2 worm cellular contexts compared by ENCODE assay signal in genomic region chrIII:12372080-12373065, ce11.
TF ChIP-seq lines count a peak whose summit lies in the region.

No protein-coding gene starts in this region.

TF ChIP-seq in whole organism, L4 larva, 104 proteins besides CTCF, POLR2A, EP300 and RAD21:
- no peak for TF ChIP-seq ceh-82 (tag; optimal IDR thresholded peaks at IDR 0.05; lab: Kevin White, UChicago)
- TF ChIP-seq lin-39 (tag; optimal IDR thresholded peaks at IDR 0.05; lab: Kevin White, UChicago), result no peak
- no peak for TF ChIP-seq spr-3 (GFP tag; optimal IDR thresholded peaks at IDR 0.05; lab: Kevin White, UChicago)
- no peak for TF ChIP-seq lim-7 (GFP tag; IDR thresholded peaks at IDR 0.05; lab: Robert Waterston, UW)
- TF ChIP-seq snpc-1.2 (GFP tag; IDR thresholded peaks at IDR 0.05; lab: Robert Waterston, UW), result no peak
- no peak for TF ChIP-seq ctbp-1 (GFP tag; IDR thresholded peaks at IDR 0.05; lab: Robert Waterston, UW)
- TF ChIP-seq nhr-10 (tag; optimal IDR thresholded peaks at IDR 0.05; lab: Kevin White, UChicago), result no peak
- TF ChIP-seq fos-1 (tag; optimal IDR thresholded peaks at IDR 0.05; lab: Kevin White, UChicago), result no peak
- no peak for TF ChIP-seq saeg-2 (GFP tag; IDR thresholded peaks at IDR 0.05; lab: Robert Waterston, UW)
- peak; percentile 61 for TF ChIP-seq Y48G9A.11 (GFP tag; IDR thresholded peaks at IDR 0.05; lab: Robert Waterston, UW)
- no peak for TF ChIP-seq lsy-2 (tag; optimal IDR thresholded peaks at IDR 0.05; lab: Kevin White, UChicago)
- TF ChIP-seq nhr-76 (tag; optimal IDR thresholded peaks at IDR 0.05; lab: Kevin White, UChicago), result no peak
- TF ChIP-seq set-16 (GFP tag; IDR thresholded peaks at IDR 0.05; lab: Robert Waterston, UW), result peak; percentile 42; the same call in 1 of the 2 replicates
- no peak for TF ChIP-seq F44E2.7 (GFP tag; IDR thresholded peaks at IDR 0.05; lab: Robert Waterston, UW)
- TF ChIP-seq aha-1 (tag; lab: Kevin White, UChicago), result peak; percentile 80
- no peak for TF ChIP-seq madf-9 (GFP tag; conservative IDR thresholded peaks at IDR 0.05; lab: Robert Waterston, UW)
- TF ChIP-seq ceh-44 (GFP tag; IDR thresholded peaks at IDR 0.05; lab: Robert Waterston, UW), result no peak
- TF ChIP-seq skn-1 (tag; optimal IDR thresholded peaks at IDR 0.05; lab: Kevin White, UChicago), result no peak
- no peak for TF ChIP-seq lin-29 (GFP tag; IDR thresholded peaks at IDR 0.05; lab: Robert Waterston, UW)
- TF ChIP-seq T26A8.4 (GFP tag; IDR thresholded peaks at IDR 0.05; lab: Robert Waterston, UW), result peak; percentile 30; the same call in 1 of the 2 replicates
- TF ChIP-seq sdz-12 (GFP tag; optimal IDR thresholded peaks at IDR 0.05; lab: Kevin White, UChicago), result no peak
- TF ChIP-seq nhr-6 (tag; optimal IDR thresholded peaks at IDR 0.05; lab: Kevin White, UChicago), result no peak
- peak; percentile 43; the same call in 1 of the 2 replicates for TF ChIP-seq egl-43 (GFP tag; IDR thresholded peaks at IDR 0.05; lab: Robert Waterston, UW)
- peak; percentile 66 for TF ChIP-seq lin-38 (GFP tag; IDR thresholded peaks at IDR 0.05; lab: Robert Waterston, UW)

TF ChIP-seq in whole organism, young adult, 124 proteins besides CTCF, POLR2A, EP300 and RAD21:
- TF ChIP-seq ztf-26 (tag; optimal IDR thresholded peaks at IDR 0.05; lab: Kevin White, UChicago), result no peak
- TF ChIP-seq him-1 (tag; optimal IDR thresholded peaks at IDR 0.05; lab: Kevin White, UChicago), result peak; percentile 48
- TF ChIP-seq let-607 (tag; optimal IDR thresholded peaks at IDR 0.05; lab: Kevin White, UChicago), result no peak
- peak; percentile 43; the same call in 1 of the 2 replicates for TF ChIP-seq Y53G8AR.9 (GFP tag; conservative IDR thresholded peaks at IDR 0.05; lab: Robert Waterston, UW)
- no peak for TF ChIP-seq sea-2 (GFP tag; IDR thresholded peaks at IDR 0.05; lab: Robert Waterston, UW)
- no peak for TF ChIP-seq K11D2.4 (GFP tag; IDR thresholded peaks at IDR 0.05; lab: Robert Waterston, UW)
- TF ChIP-seq lin-26 (GFP tag; IDR thresholded peaks at IDR 0.05; lab: Robert Waterston, UW), result 0 out of 2 replicates have a peak, but pooled peaks have one; percentile 16
- no peak for TF ChIP-seq ama-1 (optimal IDR thresholded peaks at IDR 0.05; lab: Kevin White, UChicago)
- TF ChIP-seq ama-1 (GFP tag; optimal IDR thresholded peaks at IDR 0.05; lab: Kevin White, UChicago), result peak in 1 of 2 experiments; percentile 46
- TF ChIP-seq repo-1 (tag; optimal IDR thresholded peaks at IDR 0.05; lab: Kevin White, UChicago), result no peak
- TF ChIP-seq B0019.2 (GFP tag; conservative IDR thresholded peaks at IDR 0.05; lab: Robert Waterston, UW), result no peak
- TF ChIP-seq ztf-6 (GFP tag; IDR thresholded peaks at IDR 0.05; lab: Robert Waterston, UW), result no peak
- no peak for TF ChIP-seq cebp-1 (GFP tag; IDR thresholded peaks at IDR 0.05; lab: Robert Waterston, UW)
- TF ChIP-seq cebp-1 (tag; optimal IDR thresholded peaks at IDR 0.05; lab: Kevin White, UChicago), result peak; percentile 20
- peak; percentile 65 for TF ChIP-seq fkh-3 (tag; optimal IDR thresholded peaks at IDR 0.05; lab: Kevin White, UChicago)
- peak; percentile 76 for TF ChIP-seq madf-3 (GFP tag; IDR thresholded peaks at IDR 0.05; lab: Robert Waterston, UW)
- peak; percentile 60 for TF ChIP-seq F49E8.2 (tag; optimal IDR thresholded peaks at IDR 0.05; lab: Kevin White, UChicago; ENCODE audit: insufficient read depth)
- peak; percentile 31 for TF ChIP-seq F52B5.7 (tag; optimal IDR thresholded peaks at IDR 0.05; lab: Kevin White, UChicago)
- TF ChIP-seq pbrm-1 (GFP tag; IDR thresholded peaks at IDR 0.05; lab: Robert Waterston, UW), result peak; percentile 15; the same call in 1 of the 2 replicates
- TF ChIP-seq nhr-27 (tag; optimal IDR thresholded peaks at IDR 0.05; lab: Kevin White, UChicago), result no peak
- TF ChIP-seq ceh-100 (GFP tag; IDR thresholded peaks at IDR 0.05; lab: Robert Waterston, UW), result no peak
- 0 out of 2 replicates have a peak, but pooled peaks have one; percentile 13 for TF ChIP-seq ztf-25 (GFP tag; IDR thresholded peaks at IDR 0.05; lab: Robert Waterston, UW)
- peak; percentile 3 for TF ChIP-seq die-1 (tag; optimal IDR thresholded peaks at IDR 0.05; lab: Kevin White, UChicago)
- peak; percentile 1 for TF ChIP-seq dpl-1 (GFP tag; optimal IDR thresholded peaks at IDR 0.05; lab: Kevin White, UChicago)
- peak; percentile 65 for TF ChIP-seq hsf-1 (GFP tag; IDR thresholded peaks at IDR 0.05; lab: Robert Waterston, UW)
- TF ChIP-seq ekl-4 (GFP tag; IDR thresholded peaks at IDR 0.05; lab: Robert Waterston, UW), result peak; percentile 61
- no peak for TF ChIP-seq tlf-1 (GFP tag; optimal IDR thresholded peaks at IDR 0.05; lab: Kevin White, UChicago)
- TF ChIP-seq mcd-1 (GFP tag; IDR thresholded peaks at IDR 0.05; lab: Robert Waterston, UW), result peak; percentile 7; the same call in 1 of the 2 replicates
- TF ChIP-seq aptf-2 (GFP tag; conservative IDR thresholded peaks at IDR 0.05; lab: Robert Waterston, UW), result no peak
- 0 out of 2 replicates have a peak, but pooled peaks have one; percentile 8 for TF ChIP-seq egrh-3 (GFP tag; IDR thresholded peaks at IDR 0.05; lab: Robert Waterston, UW)
- TF ChIP-seq lsy-27 (tag; optimal IDR thresholded peaks at IDR 0.05; lab: Kevin White, UChicago; ENCODE audit: borderline replicate concordance, insufficient read depth), result no peak
- TF ChIP-seq B0336.3 (GFP tag; IDR thresholded peaks at IDR 0.05; lab: Robert Waterston, UW), result peak; percentile 53; the same call in 1 of the 2 replicates
- TF ChIP-seq madf-6 (GFP tag; IDR thresholded peaks at IDR 0.05; lab: Robert Waterston, UW), result peak; percentile 43; the same call in 1 of the 2 replicates
- TF ChIP-seq F37B4.10 (GFP tag; IDR thresholded peaks at IDR 0.05; lab: Robert Waterston, UW), result 0 out of 2 replicates have a peak, but pooled peaks have one; percentile 23
- peak; percentile 63 for TF ChIP-seq zfh-2 (GFP tag; conservative IDR thresholded peaks at IDR 0.05; lab: Robert Waterston, UW)
- TF ChIP-seq F57C9.4 (tag; optimal IDR thresholded peaks at IDR 0.05; lab: Kevin White, UChicago), result no peak

Comparison
In these comparisons a context has a peak if more than half of its experiments do, and no peak if none do; other contexts are left out.
1. Of the 7 proteins assayed by ChIP-seq in both whole organism, young adult and whole organism, L4 larva: peak only in whole organism, young adult: F49E8.2 and dpl-1; only in whole organism, L4 larva: none; in both: none; in neither: 4; mixed calls (peak in some experiments, not most) for 1.